Worm (Caenorhabditis elegans) whole organism, L4 larva: Measurements from ENCODE around the gene nipa-1.

Experiments
- F10B5.3 ChIP-seq: sonication (generic microtip); optimal IDR thresholded peaks from 2 replicates; lab custom pipeline; 2016; ENCODE audit warnings: mild to moderate bottlenecking, missing genetic modification characterization, missing compliant biosample characterization
- F26F4.8 ChIP-seq: fragments of 200-800 bp; sonication (Bioruptor generic); conservative IDR thresholded peaks from 2 replicates; pipeline ENCODE4 v1.3.6; 2022; ENCODE audit warnings: missing genetic modification characterization, missing compliant biosample characterization
- F37D6.2 ChIP-seq: sonication (generic microtip); optimal IDR thresholded peaks from 2 replicates; lab custom pipeline; 2016; ENCODE audit warnings: mild to moderate bottlenecking, missing genetic modification characterization, missing compliant biosample characterization
- Y105C5A.15 ChIP-seq: fragments of 200-800 bp; sonication (Bioruptor generic); IDR thresholded peaks from 2 replicates; pipeline ENCODE4 v1.3.6; 2022; ENCODE audit warnings: missing genetic modification characterization, missing compliant biosample characterization
- Y48G9A.11 ChIP-seq: fragments of 200-800 bp; sonication (Bioruptor generic); IDR thresholded peaks from 2 replicates; pipeline ENCODE4 v1.3.6; 2022; ENCODE audit warnings: missing genetic modification reagents, missing genetic modification characterization, missing compliant biosample characterization
- ZK337.2 ChIP-seq: fragments of 200-800 bp; sonication (Bioruptor generic); IDR thresholded peaks from 2 replicates; pipeline ENCODE4 v1.3.6; 2022; ENCODE audit warnings: missing genetic modification reagents, missing genetic modification characterization, missing compliant biosample characterization
- aly-2 ChIP-seq: sonication (generic microtip); optimal IDR thresholded peaks from 2 replicates; lab custom pipeline; 2018; ENCODE audit warnings: missing biosample characterization, missing genetic modification characterization
- attf-4 ChIP-seq: sonication (generic microtip); optimal IDR thresholded peaks from 3 replicates; lab custom pipeline; 2017; ENCODE audit warnings: missing biosample characterization, missing genetic modification characterization
- ceh-82 ChIP-seq: sonication (generic microtip); optimal IDR thresholded peaks from 2 replicates; lab custom pipeline; 2017; ENCODE audit warnings: missing biosample characterization, missing genetic modification characterization
- daf-16 ChIP-seq, 3 experiments: sonication (generic microtip); optimal IDR thresholded peaks; 2 replicates each; lab custom pipeline; 2016 to 2017; ENCODE audit warnings: missing genetic modification characterization in 3 of 3, missing genetic modification reagents in 3 of 3, mild to moderate bottlenecking in 2 of 3, missing compliant biosample characterization in 2 of 3, missing biosample characterization in 1 of 3, moderate library complexity in 1 of 3
- dmd-8 ChIP-seq: fragments of 200-800 bp; sonication (Bioruptor generic); IDR thresholded peaks from 2 replicates; pipeline ENCODE4 v1.3.6; 2022; ENCODE audit warnings: missing genetic modification characterization, missing compliant biosample characterization
- duxl-1 ChIP-seq: sonication (generic microtip); optimal IDR thresholded peaks from 2 replicates; lab custom pipeline; 2016; ENCODE audit warnings: mild to moderate bottlenecking, missing genetic modification characterization, moderate library complexity, missing compliant biosample characterization; ENCODE audit not compliant: poor library complexity
- egl-43 ChIP-seq: fragments of 200-800 bp; sonication (Bioruptor generic); IDR thresholded peaks from 2 replicates; pipeline ENCODE4 v1.3.6; 2022; ENCODE audit warnings: missing genetic modification reagents, missing genetic modification characterization, missing compliant biosample characterization
- hif-1 ChIP-seq, 2 experiments: sonication (generic microtip); optimal IDR thresholded peaks; 2 replicates each; lab custom pipeline; 2016 to 2017; ENCODE audit warnings: missing compliant biosample characterization in 2 of 2, missing genetic modification characterization in 2 of 2, missing genetic modification reagents in 2 of 2, missing genotype in 2 of 2, mild to moderate bottlenecking in 1 of 2
- hlh-30 ChIP-seq: sonication (generic microtip); optimal IDR thresholded peaks from 2 replicates; lab custom pipeline; 2017; ENCODE audit warnings: antibody characterized with exemption, mild to moderate bottlenecking, missing genetic modification characterization, missing compliant biosample characterization; ENCODE audit not compliant: insufficient read depth
- jun-1 ChIP-seq: fragments of 150-350 bp; optimal IDR thresholded peaks from 2 replicates; lab custom pipeline; 2014; ENCODE audit warnings: missing biosample characterization, missing genetic modification reagents, missing genetic modification characterization
- lin-13 ChIP-seq: fragments of 150-350 bp; optimal IDR thresholded peaks from 2 replicates; lab custom pipeline; 2014; ENCODE audit warnings: missing biosample characterization, missing genetic modification reagents, missing genetic modification characterization
- lin-15B ChIP-seq: fragments of 150-350 bp; sonication (generic microtip); optimal IDR thresholded peaks from 3 replicates; lab custom pipeline; 2014; ENCODE audit warnings: missing biosample characterization, missing genetic modification characterization
- lin-29 ChIP-seq: fragments of 200-800 bp; sonication (Bioruptor generic); IDR thresholded peaks from 2 replicates; pipeline ENCODE4 v1.3.6; 2022; ENCODE audit warnings: missing genetic modification reagents, missing genetic modification characterization, missing compliant biosample characterization
- lin-38 ChIP-seq: fragments of 200-800 bp; sonication (Bioruptor generic); IDR thresholded peaks from 2 replicates; pipeline ENCODE4 v1.3.6; 2022; ENCODE audit warnings: missing genetic modification reagents, missing genetic modification characterization, missing compliant biosample characterization
- lsy-2 ChIP-seq, 2 experiments: fragments of 150-350 bp in 1 of 2; sonication (generic microtip) in 1 of 2; optimal IDR thresholded peaks; 2 replicates each; lab custom pipeline; 2014 to 2017; ENCODE audit warnings: missing biosample characterization in 2 of 2, missing genetic modification characterization in 2 of 2
- mdl-1 ChIP-seq, 2 experiments: fragments of 150-350 bp in 1 of 2; sonication (generic microtip) in 1 of 2; optimal IDR thresholded peaks; 2 replicates each; lab custom pipeline; 2014 to 2017; ENCODE audit warnings: missing biosample characterization in 2 of 2, missing genetic modification characterization in 2 of 2
- mdt-29 ChIP-seq: fragments of 200-800 bp; sonication (Bioruptor generic); IDR thresholded peaks from 2 replicates; pipeline ENCODE4 v1.3.6; 2022; ENCODE audit warnings: missing genetic modification reagents, missing genetic modification characterization, missing compliant biosample characterization
- mep-1 ChIP-seq: fragments of 150-350 bp; sonication (generic microtip); optimal IDR thresholded peaks from 3 replicates; lab custom pipeline; 2014; ENCODE audit warnings: missing biosample characterization, missing genetic modification characterization
- nhr-10 ChIP-seq: fragments of 150-350 bp; optimal IDR thresholded peaks from 2 replicates; lab custom pipeline; 2014; ENCODE audit warnings: missing biosample characterization, missing genetic modification characterization
- nhr-11 ChIP-seq: fragments of 150-350 bp; optimal IDR thresholded peaks from 2 replicates; lab custom pipeline; 2014; ENCODE audit warnings: missing biosample characterization, missing genetic modification characterization
- nhr-111 ChIP-seq: fragments of 200-800 bp; sonication (Bioruptor generic); optimal IDR thresholded peaks from 2 replicates; lab custom pipeline; 2018; ENCODE audit warnings: mild to moderate bottlenecking, missing genetic modification characterization, missing compliant biosample characterization
- nhr-237 ChIP-seq: sonication (generic microtip); optimal IDR thresholded peaks from 2 replicates; lab custom pipeline; 2017; ENCODE audit warnings: missing biosample characterization, missing genetic modification characterization
- nhr-25 ChIP-seq: sonication (generic microtip); optimal IDR thresholded peaks from 2 replicates; lab custom pipeline; 2017; ENCODE audit warnings: missing genetic modification characterization, mild to moderate bottlenecking, missing compliant biosample characterization, antibody characterized with exemption, moderate library complexity, borderline replicate concordance; ENCODE audit not compliant: insufficient read depth
- nhr-28 ChIP-seq: fragments of 150-350 bp; optimal IDR thresholded peaks from 2 replicates; lab custom pipeline; 2014; ENCODE audit warnings: missing biosample characterization, missing genetic modification characterization
- nhr-41 ChIP-seq: fragments of 200-800 bp; sonication (Bioruptor generic); IDR thresholded peaks from 2 replicates; pipeline ENCODE4 v1.3.6; 2022; ENCODE audit warnings: missing genetic modification reagents, missing genetic modification characterization, missing compliant biosample characterization
- nhr-48 ChIP-seq: sonication (generic microtip); optimal IDR thresholded peaks from 2 replicates; lab custom pipeline; 2016; ENCODE audit warnings: mild to moderate bottlenecking, missing genetic modification characterization, missing compliant biosample characterization
- pha-4 ChIP-seq, 2 experiments: fragments of 150-350 bp in 1 of 2; fragments of 200-800 bp in 1 of 2; sonication (Bioruptor generic) in 1 of 2; IDR thresholded peaks in 1 of 2; optimal IDR thresholded peaks in 1 of 2; 2 replicates each; pipeline versions ENCODE4 v1.3.6 to Lab custom; 2014 to 2022; ENCODE audit warnings: missing genetic modification characterization in 2 of 2, missing genetic modification reagents in 2 of 2, missing biosample characterization in 1 of 2, missing compliant biosample characterization in 1 of 2
- pqm-1 ChIP-seq: sonication (generic microtip); optimal IDR thresholded peaks from 2 replicates; lab custom pipeline; 2017; ENCODE audit warnings: missing biosample characterization, missing genetic modification characterization
- unc-130 ChIP-seq: sonication (generic microtip); optimal IDR thresholded peaks from 2 replicates; lab custom pipeline; 2016; ENCODE audit warnings: missing genetic modification reagents, missing genetic modification characterization, missing compliant biosample characterization
- unc-62 ChIP-seq, 3 experiments: fragments of 150-350 bp in 1 of 3; sonication (generic microtip); optimal IDR thresholded peaks in 2 of 3; peaks in 1 of 3; 1 replicate in 1 of 3; 2 replicates in 2 of 3; lab custom pipeline; 2014 to 2017; ENCODE audit warnings: missing biosample characterization in 3 of 3, missing genetic modification characterization in 3 of 3, missing genetic modification reagents in 3 of 3, missing genotype in 1 of 3
- zfp-3 ChIP-seq: fragments of 200-800 bp; sonication (Bioruptor generic); conservative IDR thresholded peaks from 2 replicates; pipeline ENCODE4 v1.3.6; 2022; ENCODE audit warnings: missing genetic modification reagents, missing genetic modification characterization, missing compliant biosample characterization
- zip-2 ChIP-seq: fragments of 150-350 bp; optimal IDR thresholded peaks from 2 replicates; lab custom pipeline; 2014; ENCODE audit warnings: missing biosample characterization, missing genetic modification characterization

The nipa-1 gene

ce11 chrIII:3108804-3109203 is 18.1 kb downstream of the nipa-1 start:
- no peak for TF ChIP-seq Y105C5A.15
- no peak for TF ChIP-seq mep-1 (tag; lab: Kevin White, UChicago)
- TF ChIP-seq unc-62 (GFP tag; optimal IDR thresholded peaks at IDR 0.05 in 1 of 2; lab: Kevin White, UChicago), result no peak
- no peak for TF ChIP-seq unc-62 (tag; optimal IDR thresholded peaks at IDR 0.05; lab: Kevin White, UChicago)
- no peak for TF ChIP-seq hlh-30
- no peak for TF ChIP-seq lin-13 (GFP tag; lab: Kevin White, UChicago)

DNA sequence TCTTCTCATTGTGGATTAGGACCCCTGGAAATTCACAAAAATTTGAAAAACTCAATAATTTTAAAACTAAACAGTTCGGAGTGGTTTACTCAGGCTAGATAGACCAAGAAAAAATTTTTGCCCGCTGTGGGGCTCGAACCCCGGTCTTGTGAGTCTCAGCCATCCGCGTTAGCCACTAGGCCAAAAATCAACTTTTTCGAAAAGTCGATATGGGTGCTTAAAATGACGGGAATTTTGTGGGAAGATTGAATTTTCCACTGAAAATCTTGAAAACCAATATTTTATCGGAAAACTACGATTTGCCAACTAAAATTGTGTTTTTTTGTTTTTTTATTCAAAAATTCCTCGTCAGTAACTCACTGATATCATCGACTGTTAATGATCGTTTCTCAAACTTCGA is 19.4 kb downstream of the nipa-1 start:
- 0 out of 2 replicates have a peak, but pooled peaks have one; percentile 44 for TF ChIP-seq Y48G9A.11
- no peak for TF ChIP-seq nhr-41 (GFP tag; lab: Robert Waterston, UW)
- TF ChIP-seq nhr-28, result no peak
- no peak for TF ChIP-seq nhr-10 (tag; lab: Kevin White, UChicago)
- TF ChIP-seq nhr-237 (tag; lab: Kevin White, UChicago), result no peak
- no peak for TF ChIP-seq hif-1 (tag; optimal IDR thresholded peaks at IDR 0.05; lab: Kevin White, UChicago)
- no peak for TF ChIP-seq lsy-2 (tag; optimal IDR thresholded peaks at IDR 0.05; lab: Kevin White, UChicago)
- TF ChIP-seq F10B5.3 (tag; lab: Kevin White, UChicago), result no peak
- no peak for TF ChIP-seq mdt-29 (GFP tag; lab: Robert Waterston, UW)
- no peak for TF ChIP-seq nhr-25 (tag; lab: Kevin White, UChicago)
- no peak for TF ChIP-seq nhr-111 (GFP tag; lab: Kevin White, UChicago)
- TF ChIP-seq duxl-1 (tag; lab: Kevin White, UChicago), result no peak
- no peak for TF ChIP-seq lin-29
- no peak for TF ChIP-seq hlh-30
- TF ChIP-seq ZK337.2 (GFP tag; lab: Robert Waterston, UW), result no peak
- TF ChIP-seq ceh-82 (tag; lab: Kevin White, UChicago), result no peak
- 0 out of 2 replicates have a peak, but pooled peaks have one; percentile 23 for TF ChIP-seq dmd-8 (GFP tag; lab: Robert Waterston, UW)
- no peak for TF ChIP-seq daf-16 (GFP tag; optimal IDR thresholded peaks at IDR 0.05; lab: Kevin White, UChicago)
- TF ChIP-seq daf-16 (tag; optimal IDR thresholded peaks at IDR 0.05; lab: Kevin White, UChicago), result no peak
- TF ChIP-seq zip-2 (tag; lab: Kevin White, UChicago), result no peak
- TF ChIP-seq mdl-1 (tag; optimal IDR thresholded peaks at IDR 0.05; lab: Kevin White, UChicago), result no peak
- peak; percentile 47; the same call in 1 of the 2 replicates for TF ChIP-seq lin-38 (GFP tag; lab: Robert Waterston, UW)
- no peak for TF ChIP-seq nhr-48 (tag; lab: Kevin White, UChicago)
- peak; percentile 24; the same call in 1 of the 2 replicates for TF ChIP-seq pha-4 (GFP tag; IDR thresholded peaks at IDR 0.05; lab: Robert Waterston, UW)
- TF ChIP-seq pha-4 (tag; optimal IDR thresholded peaks at IDR 0.05; lab: Kevin White, UChicago), result no peak
- no peak for TF ChIP-seq aly-2
- no peak for TF ChIP-seq F26F4.8 (GFP tag; lab: Robert Waterston, UW)
- no peak for TF ChIP-seq jun-1
- TF ChIP-seq zfp-3 (GFP tag; lab: Robert Waterston, UW), result no peak
- no peak for TF ChIP-seq unc-130 (GFP tag; lab: Kevin White, UChicago)
- peak; percentile 37; the same call in 1 of the 2 replicates for TF ChIP-seq egl-43 (GFP tag; lab: Robert Waterston, UW)
- TF ChIP-seq F37D6.2 (tag; lab: Kevin White, UChicago), result no peak
- no peak for TF ChIP-seq lin-15B (tag; lab: Kevin White, UChicago)
- TF ChIP-seq pqm-1 (tag; lab: Kevin White, UChicago), result no peak
- no peak for TF ChIP-seq nhr-11 (tag; lab: Kevin White, UChicago)
- no peak for TF ChIP-seq attf-4 (tag; lab: Kevin White, UChicago)
- TF ChIP-seq, all 104 proteins: peak for 5
